Worm (Caenorhabditis elegans) whole organism, midembryonic: ENCODE results near the gene ugt-63.
A peak's percentile ranks its signal among the peaks of the same experiment; 100 is the strongest.

Experiments used
- T22C8.4 ChIP-seq: fragments of 200-800 bp; sonication (Bioruptor generic); IDR thresholded peaks from 2 replicates; pipeline ENCODE4 v1.3.6; 2022; ENCODE audit warnings: missing genetic modification characterization, missing compliant biosample characterization
- cog-1 ChIP-seq: sonication (generic microtip); optimal IDR thresholded peaks from 2 replicates; lab custom pipeline; 2016; ENCODE audit warnings: missing genetic modification characterization, missing compliant biosample characterization
- flt-1 ChIP-seq: fragments of 200-800 bp; sonication (Bioruptor generic); IDR thresholded peaks from 2 replicates; pipeline ENCODE4 v1.3.6; 2022; ENCODE audit warnings: missing genetic modification characterization, missing compliant biosample characterization
- klf-2 ChIP-seq: fragments of 200-800 bp; sonication (Bioruptor generic); conservative IDR thresholded peaks from 2 replicates; pipeline ENCODE4 v1.3.6; 2022; ENCODE audit warnings: missing genetic modification reagents, missing genetic modification characterization, missing compliant biosample characterization
- med-1 ChIP-seq: sonication (generic microtip); optimal IDR thresholded peaks from 2 replicates; lab custom pipeline; 2017; ENCODE audit warnings: missing genetic modification characterization, mild to moderate bottlenecking, missing compliant biosample characterization, antibody characterized with exemption, missing genetic modification reagents; ENCODE audit not compliant: insufficient read depth
- ref-1 ChIP-seq: fragments of 200-800 bp; sonication (Bioruptor generic); conservative IDR thresholded peaks from 2 replicates; pipeline ENCODE4 v1.3.6; 2022; ENCODE audit warnings: missing genetic modification reagents, missing genetic modification characterization, missing compliant biosample characterization
- tab-1 ChIP-seq: fragments of 200-800 bp; sonication (Bioruptor generic); IDR thresholded peaks from 2 replicates; pipeline ENCODE4 v1.3.6; 2022; ENCODE audit warnings: missing genetic modification characterization, missing compliant biosample characterization
- ztf-23 ChIP-seq: fragments of 200-800 bp; sonication (Bioruptor generic); IDR thresholded peaks from 2 replicates; pipeline ENCODE4 v1.3.6; 2022; ENCODE audit warnings: missing genetic modification reagents, missing genetic modification characterization, missing compliant biosample characterization
- ztf-29 ChIP-seq: fragments of 200-800 bp; sonication (Bioruptor generic); IDR thresholded peaks from 2 replicates; pipeline ENCODE4 v1.3.6; 2022; ENCODE audit warnings: missing genetic modification reagents, missing genetic modification characterization, missing compliant biosample characterization

The ugt-63 gene

ce11 chrV:5098925-5099324 is 11.6 kb downstream of the ugt-63 start, which contains the start of gene unc-46:
Gene unc-46 (minus strand): TSS chrV:5099025.
- TF ChIP-seq T22C8.4 (GFP tag; lab: Robert Waterston, UW): no peak

- TF ChIP-seq cog-1 (tag; lab: Kevin White, UChicago) (no peak), ref-1 (GFP tag; lab: Robert Waterston, UW) (no peak), med-1 (GFP tag; lab: Kevin White, UChicago) (no peak)
Measured at ce11 chrV:5097035-5097434, 13.5 kb downstream of the ugt-63 start, which contains the start of gene C04F5.2. Gene C04F5.2 (minus strand): TSS chrV:5097135.

ce11 chrV:5090386-5090785 is 20.2 kb downstream of the ugt-63 start:
- TF ChIP-seq cog-1 (tag; lab: Kevin White, UChicago) (no peak), flt-1 (GFP tag; lab: Robert Waterston, UW) (no peak), ztf-23 (no peak), ztf-29 (GFP tag; lab: Robert Waterston, UW) (no peak), med-1 (GFP tag; lab: Kevin White, UChicago) (no peak), tab-1 (no peak), T22C8.4 (GFP tag; lab: Robert Waterston, UW) (no peak), ref-1 (GFP tag; lab: Robert Waterston, UW) (no peak), klf-2 (GFP tag; lab: Robert Waterston, UW) (no peak)

ce11 chrV:5089497-5090134 is 21.0 kb downstream of the ugt-63 start, which contains the start of gene glb-32:
Gene glb-32 (minus strand): TSS chrV:5089547.
- TF ChIP-seq med-1 (GFP tag; lab: Kevin White, UChicago) (no peak), ref-1 (GFP tag; lab: Robert Waterston, UW) (no peak), flt-1 (GFP tag; lab: Robert Waterston, UW) (no peak), T22C8.4 (GFP tag; lab: Robert Waterston, UW) (no peak), ztf-23 (no peak), tab-1 (no peak), ztf-29 (GFP tag; lab: Robert Waterston, UW) (no peak), klf-2 (GFP tag; lab: Robert Waterston, UW) (no peak), cog-1 (tag; lab: Kevin White, UChicago) (no peak)

- TF ChIP-seq flt-1 (GFP tag; lab: Robert Waterston, UW): no peak
- no peak for TF ChIP-seq med-1 (GFP tag; lab: Kevin White, UChicago)
- TF ChIP-seq klf-2 (GFP tag; lab: Robert Waterston, UW): no peak
- TF ChIP-seq tab-1: no peak
- no peak for TF ChIP-seq cog-1 (tag; lab: Kevin White, UChicago)
- no peak for TF ChIP-seq T22C8.4 (GFP tag; lab: Robert Waterston, UW)
- no peak for TF ChIP-seq ztf-29 (GFP tag; lab: Robert Waterston, UW)
- no peak for TF ChIP-seq ztf-23
- no peak for TF ChIP-seq ref-1 (GFP tag; lab: Robert Waterston, UW)
Measured at ce11 chrV:5088311-5088710, 22.3 kb downstream of the ugt-63 start.

- TF ChIP-seq T22C8.4 (GFP tag; lab: Robert Waterston, UW): no peak
- no peak for TF ChIP-seq ref-1 (GFP tag; lab: Robert Waterston, UW)
Measured at ce11 chrV:5086919-5087404, 23.6 kb downstream of the ugt-63 start, which contains the start of gene Y58A7A.5. Gene Y58A7A.5 (minus strand): TSS chrV:5086969.

ce11 chrV:5084957-5085465 is 25.6 kb downstream of the ugt-63 start, which contains the start of gene Y58A7A.4:
Gene Y58A7A.4 (minus strand): TSS chrV:5085007.
- TF ChIP-seq med-1 (GFP tag; lab: Kevin White, UChicago): no peak
- TF ChIP-seq ztf-29 (GFP tag; lab: Robert Waterston, UW): no peak
- no peak for TF ChIP-seq flt-1 (GFP tag; lab: Robert Waterston, UW)
- no peak for TF ChIP-seq ref-1 (GFP tag; lab: Robert Waterston, UW)
- no peak for TF ChIP-seq cog-1 (tag; lab: Kevin White, UChicago)
- TF ChIP-seq ztf-23: no peak
- no peak for TF ChIP-seq klf-2 (GFP tag; lab: Robert Waterston, UW)
- TF ChIP-seq T22C8.4 (GFP tag; lab: Robert Waterston, UW): no peak
- TF ChIP-seq tab-1: no peak

ce11 chrV:5080853-5081338 is 29.7 kb downstream of the ugt-63 start, which contains the start of gene Y58A7A.3:
Gene Y58A7A.3 (minus strand): TSS chrV:5080903.
- TF ChIP-seq tab-1 (no peak), med-1 (GFP tag; lab: Kevin White, UChicago) (no peak), T22C8.4 (GFP tag; lab: Robert Waterston, UW) (no peak), cog-1 (tag; lab: Kevin White, UChicago) (no peak)

ce11 chrV:5075343-5075742 is 35.2 kb downstream of the ugt-63 start:
- TF ChIP-seq ref-1 (GFP tag; lab: Robert Waterston, UW): peak; percentile 90
- peak; percentile 89 for TF ChIP-seq klf-2 (GFP tag; lab: Robert Waterston, UW)
- peak; percentile 95 for TF ChIP-seq ztf-23
- peak; percentile 68; the same call in 1 of the 2 replicates for TF ChIP-seq flt-1 (GFP tag; lab: Robert Waterston, UW)
- peak; percentile 82; the same call in 1 of the 2 replicates for TF ChIP-seq tab-1

ce11 chrV:5072082-5072481 is 38.5 kb downstream of the ugt-63 start, which contains the start of gene Y58A7A.2:
Gene Y58A7A.2 (minus strand): TSS chrV:5072182.
- TF ChIP-seq flt-1 (GFP tag; lab: Robert Waterston, UW): no peak
- no peak for TF ChIP-seq T22C8.4 (GFP tag; lab: Robert Waterston, UW)
